Worm (Caenorhabditis elegans) whole organism, young adult: ENCODE data around the gene F59B10.2.

ENCODE experiments used
- T07F8.4 ChIP-seq: sonication (generic microtip); optimal IDR thresholded peaks from 2 replicates; lab custom pipeline; 2016; ENCODE audit warnings: mild to moderate bottlenecking, missing genetic modification characterization, moderate library complexity, missing compliant biosample characterization
- Y79H2A.3 ChIP-seq: fragments of 200-800 bp; sonication (Bioruptor generic); conservative IDR thresholded peaks from 2 replicates; pipeline ENCODE4 v1.3.6; 2022; ENCODE audit warnings: missing genetic modification reagents, missing genetic modification characterization, missing compliant biosample characterization
- akir-1 ChIP-seq: fragments of 200-800 bp; sonication (Bioruptor generic); optimal IDR thresholded peaks from 2 replicates; lab custom pipeline; 2018; ENCODE audit warnings: mild to moderate bottlenecking, missing genetic modification characterization, moderate library complexity, missing compliant biosample characterization
- ama-1 ChIP-seq, 3 experiments: fragments of 150-350 bp in 1 of 3; sonication (generic microtip) in 2 of 3; optimal IDR thresholded peaks; 2 replicates each; lab custom pipeline; 2014 to 2018; ENCODE audit warnings: missing biosample characterization in 2 of 3, missing genetic modification characterization in 2 of 3, missing genetic modification reagents in 2 of 3
- let-607 ChIP-seq, 2 experiments: fragments of 200-800 bp in 1 of 2; sonication (Bioruptor generic) in 1 of 2; sonication (generic microtip) in 1 of 2; optimal IDR thresholded peaks; 2 replicates each; lab custom pipeline; 2016 to 2018; ENCODE audit warnings: mild to moderate bottlenecking in 2 of 2, missing compliant biosample characterization in 2 of 2, missing genetic modification characterization in 2 of 2, moderate library complexity in 2 of 2, missing genotype in 1 of 2
- madf-8 ChIP-seq: fragments of 200-800 bp; sonication (Bioruptor generic); conservative IDR thresholded peaks from 2 replicates; pipeline ENCODE4 v1.3.6; 2022; ENCODE audit warnings: missing genetic modification reagents, missing genetic modification characterization, missing compliant biosample characterization
- sea-2 ChIP-seq: fragments of 200-800 bp; sonication (Bioruptor generic); IDR thresholded peaks from 2 replicates; pipeline ENCODE4 v1.3.6; 2022; ENCODE audit warnings: missing genetic modification characterization, missing compliant biosample characterization
- snpc-1.3 ChIP-seq: sonication (generic microtip); optimal IDR thresholded peaks from 2 replicates; lab custom pipeline; 2017; ENCODE audit warnings: missing genetic modification characterization, mild to moderate bottlenecking, missing compliant biosample characterization, antibody characterized with exemption, moderate library complexity, missing genotype, missing genetic modification reagents; ENCODE audit not compliant: insufficient read depth
- tbx-9 ChIP-seq: sonication (generic microtip); optimal IDR thresholded peaks from 2 replicates; lab custom pipeline; 2016; ENCODE audit warnings: borderline replicate concordance, missing genetic modification characterization, inconsistent platforms, missing compliant biosample characterization
- ztf-28 ChIP-seq: fragments of 200-800 bp; sonication (Bioruptor generic); IDR thresholded peaks from 2 replicates; pipeline ENCODE4 v1.3.6; 2022; ENCODE audit warnings: missing genetic modification reagents, missing genetic modification characterization, missing compliant biosample characterization

- no peak for TF ChIP-seq snpc-1.3 (tag; lab: Kevin White, UChicago)
- no peak for TF ChIP-seq madf-8
- TF ChIP-seq T07F8.4, result no peak
- no peak for TF ChIP-seq ama-1 (optimal IDR thresholded peaks at IDR 0.05; lab: Kevin White, UChicago)
- no peak for TF ChIP-seq ama-1 (GFP tag; optimal IDR thresholded peaks at IDR 0.05; lab: Kevin White, UChicago)
- no peak for TF ChIP-seq sea-2
- TF ChIP-seq let-607 (tag; optimal IDR thresholded peaks at IDR 0.05; lab: Kevin White, UChicago), result no peak
- TF ChIP-seq akir-1, result no peak
- TF ChIP-seq Y79H2A.3 (GFP tag; lab: Robert Waterston, UW), result no peak
- TF ChIP-seq tbx-9 (tag; lab: Kevin White, UChicago), result no peak
- no peak for TF ChIP-seq ztf-28 (GFP tag; lab: Robert Waterston, UW)
Measured at ce11 chrII:10461207-10461606, 48.4 kb downstream of the F59B10.2 start, which contains the start of gene ZK673.5.
